Fruit fly (Drosophila melanogaster) whole organism, pupa: ENCODE results near the gene dsx.

Source experiments
- CG10348 ChIP-seq: fragments of 200-800 bp; sonication (Bioruptor generic); IDR thresholded peaks from 2 replicates; pipeline ENCODE4 v1.3.6; 2022; ENCODE audit warnings: missing biosample characterization, missing genetic modification characterization
- CG12605 ChIP-seq: fragments of 200-800 bp; sonication (Bioruptor generic); IDR thresholded peaks from 2 replicates; pipeline ENCODE4 v1.3.6; 2022; ENCODE audit warnings: missing biosample characterization, missing genetic modification characterization
- CG13204 ChIP-seq: fragments of 200-800 bp; sonication (Bioruptor generic); optimal IDR thresholded peaks from 2 replicates; lab custom pipeline; 2018; ENCODE audit warnings: missing biosample characterization, mild to moderate bottlenecking, missing genetic modification characterization, moderate library complexity
- CG14655 ChIP-seq: fragments of 200-800 bp; sonication (Bioruptor generic); optimal IDR thresholded peaks from 3 replicates; lab custom pipeline; 2017; ENCODE audit warnings: mild to moderate bottlenecking, missing biosample characterization, missing genetic modification reagents, missing genetic modification characterization
- CG15710 ChIP-seq: fragments of 200-800 bp; sonication (Bioruptor generic); optimal IDR thresholded peaks from 2 replicates; lab custom pipeline; 2018; ENCODE audit warnings: missing biosample characterization, mild to moderate bottlenecking, missing genetic modification characterization, moderate library complexity
- CG17806 ChIP-seq: fragments of 200-800 bp; sonication (Bioruptor generic); optimal IDR thresholded peaks from 2 replicates; lab custom pipeline; 2018; ENCODE audit warnings: missing biosample characterization, mild to moderate bottlenecking, missing genetic modification characterization, moderate library complexity
- CG32121 ChIP-seq: fragments of 200-800 bp; sonication (Bioruptor generic); IDR thresholded peaks from 2 replicates; pipeline ENCODE4 v1.3.6; 2022; ENCODE audit warnings: missing biosample characterization, missing genetic modification characterization
- CG34367 ChIP-seq: fragments of 200-800 bp; sonication (Bioruptor generic); optimal IDR thresholded peaks from 2 replicates; lab custom pipeline; 2018; ENCODE audit warnings: missing biosample characterization, mild to moderate bottlenecking, missing genetic modification characterization
- CG4496 ChIP-seq: fragments of 200-800 bp; sonication (Bioruptor generic); IDR thresholded peaks from 3 replicates; pipeline ENCODE4 v1.3.6; 2022; ENCODE audit warnings: missing biosample characterization, missing genetic modification characterization
- CG8159 ChIP-seq: fragments of 200-800 bp; sonication (Bioruptor generic); optimal IDR thresholded peaks from 3 replicates; lab custom pipeline; 2018; ENCODE audit warnings: missing biosample characterization, mild to moderate bottlenecking, missing genetic modification characterization, moderate library complexity
- CG8301 ChIP-seq: fragments of 200-800 bp; sonication (Bioruptor generic); optimal IDR thresholded peaks from 2 replicates; lab custom pipeline; 2018; ENCODE audit warnings: missing biosample characterization, mild to moderate bottlenecking, missing genetic modification characterization
- CG9948 ChIP-seq: fragments of 200-800 bp; sonication (Bioruptor generic); optimal IDR thresholded peaks from 2 replicates; lab custom pipeline; 2018; ENCODE audit warnings: missing biosample characterization, mild to moderate bottlenecking, missing genetic modification characterization, moderate library complexity
- D1 ChIP-seq: fragments of 200-800 bp; sonication (Bioruptor generic); optimal IDR thresholded peaks from 2 replicates; lab custom pipeline; 2018; ENCODE audit warnings: missing biosample characterization, mild to moderate bottlenecking, missing genetic modification characterization, moderate library complexity
- EcR ChIP-seq: fragments of 200-800 bp; sonication (Bioruptor generic); optimal IDR thresholded peaks from 3 replicates; lab custom pipeline; 2019; ENCODE audit warnings: missing biosample characterization, missing genetic modification characterization, mild to moderate bottlenecking, moderate library complexity, missing genetic modification reagents
- Ets98B ChIP-seq: fragments of 200-800 bp; sonication (Bioruptor generic); IDR thresholded peaks from 2 replicates; pipeline ENCODE4 v1.3.6; 2022; ENCODE audit warnings: missing biosample characterization, missing genetic modification characterization
- Pif1A ChIP-seq: fragments of 200-800 bp; sonication (Bioruptor generic); optimal IDR thresholded peaks from 3 replicates; lab custom pipeline; 2016; ENCODE audit warnings: missing biosample characterization, missing genetic modification characterization
- Pif1B ChIP-seq: fragments of 200-800 bp; sonication (Bioruptor generic); optimal IDR thresholded peaks from 3 replicates; lab custom pipeline; 2016; ENCODE audit warnings: missing biosample characterization, missing genetic modification characterization
- Snoo ChIP-seq: fragments of 200-800 bp; sonication (Bioruptor generic); optimal IDR thresholded peaks from 3 replicates; lab custom pipeline; 2017; ENCODE audit warnings: missing biosample characterization, mild to moderate bottlenecking, missing genetic modification characterization, inconsistent platforms
- fd96Ca ChIP-seq: fragments of 200-800 bp; sonication (Bioruptor generic); IDR thresholded peaks from 3 replicates; pipeline ENCODE4 v1.3.6; 2022; ENCODE audit warnings: missing biosample characterization, missing genetic modification characterization
- gl ChIP-seq: fragments of 200-800 bp; sonication (Bioruptor generic); optimal IDR thresholded peaks from 2 replicates; lab custom pipeline; 2018; ENCODE audit warnings: missing biosample characterization, mild to moderate bottlenecking, missing genetic modification characterization
- rn ChIP-seq: fragments of 200-800 bp; sonication (Bioruptor generic); IDR thresholded peaks from 2 replicates; pipeline ENCODE4 v1.3.6; 2022; ENCODE audit warnings: missing biosample characterization, missing genetic modification characterization

Gene dsx

dm6 chr3R:7913139-7913538 is 54.1 kb downstream of the dsx start, which contains the start of gene Rfk:
Gene Rfk, minus strand, starts transcription at chr3R:7913290.
- no peak for TF ChIP-seq Ets98B (GFP tag; lab: Robert Waterston, UW)
- TF ChIP-seq CG13204 (GFP tag; lab: Kevin White, UChicago): no peak
- no peak for TF ChIP-seq CG14655
- no peak for TF ChIP-seq CG8159
- TF ChIP-seq Pif1A (GFP tag; lab: Kevin White, UChicago): no peak
- TF ChIP-seq CG15710 (tag; lab: Kevin White, UChicago): no peak
- TF ChIP-seq Snoo: no peak

- no peak for TF ChIP-seq CG15710 (tag; lab: Kevin White, UChicago)
- TF ChIP-seq CG12605 (GFP tag; lab: Robert Waterston, UW): no peak
- TF ChIP-seq CG4496 (GFP tag; lab: Robert Waterston, UW): peak; percentile 37; the same call in 1 of the 3 replicates
- peak; percentile 35 for TF ChIP-seq EcR (GFP tag; lab: Kevin White, UChicago)
These were observed 55.7 kb downstream of the dsx start, which contains the start of gene Prat for dm6 chr3R:7911482-7911881. Gene Prat, minus strand, starts transcription at chr3R:7911779.

- TF ChIP-seq Ets98B (GFP tag; lab: Robert Waterston, UW) (no peak), CG15710 (tag; lab: Kevin White, UChicago) (no peak), Pif1B (GFP tag; lab: Kevin White, UChicago) (no peak), EcR (GFP tag; lab: Kevin White, UChicago) (peak; percentile 7), CG17806 (tag; lab: Kevin White, UChicago) (no peak)
These were observed 59.9 kb downstream of the dsx start, which contains the start of the genes Taf7 and EMC1 for dm6 chr3R:7907311-7907710. Gene Taf7, plus strand, starts transcription at chr3R:7907333. Gene EMC1, minus strand, starts transcription at chr3R:7907363.

dm6 chr3R:7902313-7902872 is 64.8 kb downstream of the dsx start, which contains the start of gene mRpS9:
Gene mRpS9, minus strand, starts transcription at chr3R:7902667.
- TF ChIP-seq CG8159: no peak
- no peak for TF ChIP-seq EcR (GFP tag; lab: Kevin White, UChicago)
- no peak for TF ChIP-seq CG8301
- no peak for TF ChIP-seq CG9948 (tag; lab: Kevin White, UChicago)
- no peak for TF ChIP-seq CG4496 (GFP tag; lab: Robert Waterston, UW)
- no peak for TF ChIP-seq Snoo
- no peak for TF ChIP-seq CG17806 (tag; lab: Kevin White, UChicago)
- no peak for TF ChIP-seq CG10348
- TF ChIP-seq CG34367 (tag; lab: Kevin White, UChicago): no peak
- TF ChIP-seq gl (tag; lab: Kevin White, UChicago): no peak
- no peak for TF ChIP-seq CG14655
- no peak for TF ChIP-seq CG15710 (tag; lab: Kevin White, UChicago)
- TF ChIP-seq rn (GFP tag; lab: Robert Waterston, UW): no peak
- no peak for TF ChIP-seq CG12605 (GFP tag; lab: Robert Waterston, UW)
- TF ChIP-seq CG13204 (GFP tag; lab: Kevin White, UChicago): no peak
- TF ChIP-seq, all 21 proteins: peak for 0

dm6 chr3R:7899277-7899676 is 67.9 kb downstream of the dsx start:
- TF ChIP-seq D1 (tag; lab: Kevin White, UChicago): no peak
- TF ChIP-seq CG32121 (GFP tag; lab: Robert Waterston, UW): no peak
- no peak for TF ChIP-seq EcR (GFP tag; lab: Kevin White, UChicago)
- TF ChIP-seq CG17806 (tag; lab: Kevin White, UChicago): no peak
- TF ChIP-seq gl (tag; lab: Kevin White, UChicago): no peak
- no peak for TF ChIP-seq CG12605 (GFP tag; lab: Robert Waterston, UW)
- TF ChIP-seq rn (GFP tag; lab: Robert Waterston, UW): no peak

- TF ChIP-seq Pif1A (GFP tag; lab: Kevin White, UChicago) (peak; percentile 83), CG10348 (peak; percentile 66), CG14655 (no peak), CG8301 (peak; percentile 94), Ets98B (GFP tag; lab: Robert Waterston, UW) (peak; percentile 95), CG17806 (tag; lab: Kevin White, UChicago) (peak; percentile 91), EcR (GFP tag; lab: Kevin White, UChicago) (no peak), rn (GFP tag; lab: Robert Waterston, UW) (peak; percentile 83), CG4496 (GFP tag; lab: Robert Waterston, UW) (peak; percentile 95), CG13204 (GFP tag; lab: Kevin White, UChicago) (no peak), gl (tag; lab: Kevin White, UChicago) (peak; percentile 82), CG9948 (tag; lab: Kevin White, UChicago) (peak; percentile 86), D1 (tag; lab: Kevin White, UChicago) (peak; percentile 80), fd96Ca (GFP tag; lab: Robert Waterston, UW) (peak; percentile 80; the same call in 2 of the 3 replicates), CG32121 (GFP tag; lab: Robert Waterston, UW) (peak; percentile 95), CG12605 (GFP tag; lab: Robert Waterston, UW) (peak; percentile 94; the same call in 1 of the 2 replicates), Snoo (no peak), CG15710 (tag; lab: Kevin White, UChicago) (peak; percentile 91), Pif1B (GFP tag; lab: Kevin White, UChicago) (peak; percentile 84), CG8159 (peak; percentile 91), CG34367 (tag; lab: Kevin White, UChicago) (no peak)
- TF ChIP-seq, all 21 proteins: peak for 16
These were observed 71.8 kb downstream of the dsx start for dm6 chr3R:7895457-7895856.
